Worm (Caenorhabditis elegans) whole organism, mixed stage, embryonic: Measurements from ENCODE around the gene C42D8.1.

ENCODE experiments used
- blmp-1 ChIP-seq: fragments of 150-350 bp; optimal IDR thresholded peaks from 2 replicates; lab custom pipeline; 2014; ENCODE audit warnings: missing biosample characterization, missing genetic modification characterization
- ceh-39 ChIP-seq: fragments of 150-350 bp; optimal IDR thresholded peaks from 2 replicates; lab custom pipeline; 2014; ENCODE audit warnings: missing biosample characterization, missing genetic modification characterization
- lin-13 ChIP-seq: fragments of 150-350 bp; optimal IDR thresholded peaks from 2 replicates; lab custom pipeline; 2014; ENCODE audit warnings: missing biosample characterization, missing genetic modification characterization
- mep-1 ChIP-seq: fragments of 150-350 bp; optimal IDR thresholded peaks from 2 replicates; lab custom pipeline; 2017; ENCODE audit warnings: missing biosample characterization, missing genetic modification reagents, missing genetic modification characterization, inconsistent platforms
- nhr-12 ChIP-seq: fragments of 150-350 bp; optimal IDR thresholded peaks from 2 replicates; lab custom pipeline; 2014; ENCODE audit warnings: missing biosample characterization, missing genetic modification characterization
- nhr-2 ChIP-seq: fragments of 150-350 bp; optimal IDR thresholded peaks from 2 replicates; lab custom pipeline; 2014; ENCODE audit warnings: missing biosample characterization, missing genetic modification characterization
- sptf-1 ChIP-seq: sonication (generic microtip); optimal IDR thresholded peaks from 2 replicates; lab custom pipeline; 2017; ENCODE audit warnings: mild to moderate bottlenecking, missing genetic modification characterization, moderate library complexity, missing compliant biosample characterization
- unc-62 ChIP-seq: fragments of 150-350 bp; optimal IDR thresholded peaks from 2 replicates; lab custom pipeline; 2014; ENCODE audit warnings: missing biosample characterization, missing genetic modification reagents, missing genetic modification characterization

- no peak for TF ChIP-seq blmp-1 (tag; lab: Kevin White, UChicago)
- TF ChIP-seq nhr-12 (tag; lab: Kevin White, UChicago) = no peak
- TF ChIP-seq lin-13 (tag; lab: Kevin White, UChicago) = no peak
- no peak for TF ChIP-seq unc-62 (GFP tag; lab: Kevin White, UChicago)
- TF ChIP-seq ceh-39 (tag; lab: Kevin White, UChicago) = no peak
- TF ChIP-seq nhr-2 (tag; lab: Kevin White, UChicago) = no peak
- TF ChIP-seq sptf-1 = no peak
- no peak for TF ChIP-seq mep-1 (tag; lab: Kevin White, UChicago)
Measured at ce11 chrX:5154278-5154677, 45.0 kb downstream of the C42D8.1 start, which contains the start of gene C31H2.3.
